Fruit fly (Drosophila melanogaster) whole organism, embryonic: ENCODE data around the gene kay.

Experiments used
- C15 ChIP-seq: fragments of 200-800 bp; sonication (Bioruptor generic); IDR thresholded peaks from 3 replicates; pipeline ENCODE4 v1.3.6; 2022; ENCODE audit warnings: missing biosample characterization, missing genetic modification characterization
- CG10543 ChIP-seq: fragments of 200-800 bp; sonication (Bioruptor generic); optimal IDR thresholded peaks from 3 replicates; lab custom pipeline; 2017; ENCODE audit warnings: missing biosample characterization, mild to moderate bottlenecking, missing genetic modification characterization, moderate library complexity
- CG10654 ChIP-seq: fragments of 200-800 bp; sonication (Bioruptor generic); optimal IDR thresholded peaks from 2 replicates; lab custom pipeline; 2016; ENCODE audit warnings: missing biosample characterization, missing genetic modification characterization
- CG11456 ChIP-seq: fragments of 200-800 bp; sonication (Bioruptor generic); IDR thresholded peaks from 3 replicates; pipeline ENCODE4 v1.3.6; 2022; ENCODE audit warnings: missing biosample characterization, missing genetic modification characterization
- CG11560 ChIP-seq: fragments of 200-800 bp; sonication (Bioruptor generic); IDR thresholded peaks from 3 replicates; pipeline ENCODE4 v1.3.6; 2022; ENCODE audit warnings: missing biosample characterization, missing genetic modification characterization
- CG12219 ChIP-seq: fragments of 200-800 bp; sonication (Bioruptor generic); optimal IDR thresholded peaks from 3 replicates; lab custom pipeline; 2018; ENCODE audit warnings: missing biosample characterization, mild to moderate bottlenecking, missing genetic modification characterization
- CG12391 ChIP-seq: fragments of 200-800 bp; sonication (Bioruptor generic); optimal IDR thresholded peaks from 3 replicates; lab custom pipeline; 2018; ENCODE audit warnings: missing biosample characterization, mild to moderate bottlenecking, missing genetic modification characterization, moderate library complexity
- CG12744 ChIP-seq: fragments of 200-800 bp; sonication (Bioruptor generic); optimal IDR thresholded peaks from 2 replicates; lab custom pipeline; 2016; ENCODE audit warnings: missing biosample characterization, missing genetic modification characterization
- CG18599 ChIP-seq: fragments of 200-800 bp; sonication (Bioruptor generic); optimal IDR thresholded peaks from 3 replicates; lab custom pipeline; 2017; ENCODE audit warnings: missing biosample characterization, missing genetic modification characterization, mild to moderate bottlenecking, moderate library complexity, missing genetic modification reagents
- CG2129 ChIP-seq: fragments of 200-800 bp; sonication (Bioruptor generic); IDR thresholded peaks from 2 replicates; pipeline ENCODE4 v1.3.6; 2022; ENCODE audit warnings: missing biosample characterization, missing genetic modification characterization; ENCODE audit not compliant: partially characterized antibody
- CG31388 ChIP-seq: fragments of 200-800 bp; sonication (Bioruptor generic); optimal IDR thresholded peaks from 2 replicates; lab custom pipeline; 2016; ENCODE audit warnings: missing biosample characterization, missing genetic modification characterization
- CG32772 ChIP-seq: fragments of 200-800 bp; sonication (Bioruptor generic); IDR thresholded peaks from 2 replicates; pipeline ENCODE4 v1.3.6; 2022; ENCODE audit warnings: missing biosample characterization, missing genetic modification characterization
- CG3726 ChIP-seq: fragments of 200-800 bp; sonication (Bioruptor generic); IDR thresholded peaks from 3 replicates; pipeline ENCODE4, ENCODE4 v1.3.6; 2022; ENCODE audit warnings: missing biosample characterization, missing genetic modification characterization
- CG4360 ChIP-seq: fragments of 200-800 bp; sonication (Bioruptor generic); IDR thresholded peaks from 2 replicates; pipeline ENCODE4 v1.3.6; 2022; ENCODE audit warnings: missing biosample characterization, missing genetic modification characterization
- CG4707 ChIP-seq: fragments of 200-800 bp; sonication (Bioruptor generic); optimal IDR thresholded peaks from 2 replicates; lab custom pipeline; 2018; ENCODE audit warnings: missing biosample characterization, mild to moderate bottlenecking, missing genetic modification characterization, moderate library complexity
- CG5245 ChIP-seq: fragments of 200-800 bp; sonication (Bioruptor generic); optimal IDR thresholded peaks from 3 replicates; lab custom pipeline; 2016; ENCODE audit warnings: missing biosample characterization, missing genetic modification characterization
- CG8281 ChIP-seq: fragments of 200-800 bp; sonication (Bioruptor generic); optimal IDR thresholded peaks from 2 replicates; lab custom pipeline; 2018; ENCODE audit warnings: missing biosample characterization, mild to moderate bottlenecking, missing genetic modification characterization, moderate library complexity
- CG8290 ChIP-seq, 3 experiments: fragments of 200-800 bp; sonication (Bioruptor generic); optimal IDR thresholded peaks; 2 replicates each; lab custom pipeline; 2016 to 2019; ENCODE audit warnings: missing biosample characterization in 3 of 3, missing genetic modification characterization in 3 of 3, mild to moderate bottlenecking in 2 of 3, moderate library complexity in 1 of 3
- CG8359 ChIP-seq: fragments of 200-800 bp; sonication (Bioruptor generic); optimal IDR thresholded peaks from 2 replicates; lab custom pipeline; 2017; ENCODE audit warnings: missing biosample characterization, mild to moderate bottlenecking, missing genetic modification characterization, borderline replicate concordance
- CG8765 ChIP-seq: fragments of 200-800 bp; sonication (Bioruptor generic); IDR thresholded peaks from 2 replicates; pipeline ENCODE4 v1.3.6; 2022; ENCODE audit warnings: missing biosample characterization, missing genetic modification characterization
- CG9215 ChIP-seq: fragments of 200-800 bp; sonication (Bioruptor generic); IDR thresholded peaks from 2 replicates; pipeline ENCODE4 v1.3.6; 2022; ENCODE audit warnings: missing biosample characterization, missing genetic modification characterization
- CG9797 ChIP-seq: fragments of 200-800 bp; sonication (Bioruptor generic); optimal IDR thresholded peaks from 3 replicates; lab custom pipeline; 2018; ENCODE audit warnings: missing biosample characterization, mild to moderate bottlenecking, missing genetic modification characterization
- Dek ChIP-seq: fragments of 200-800 bp; sonication (Bioruptor generic); optimal IDR thresholded peaks from 3 replicates; lab custom pipeline; 2019; ENCODE audit warnings: missing biosample characterization, mild to moderate bottlenecking, missing genetic modification characterization, moderate library complexity
- Ets65A ChIP-seq: fragments of 200-800 bp; sonication (Bioruptor generic); peaks from one replicate; lab custom pipeline; 2016; ENCODE audit warnings: missing biosample characterization, missing genetic modification characterization
- MBD-R2 ChIP-seq: fragments of 200-800 bp; sonication (Bioruptor generic); IDR thresholded peaks from 2 replicates; pipeline ENCODE4 v1.3.6; 2022; ENCODE audit warnings: missing biosample characterization, missing genetic modification characterization
- Meics ChIP-seq: fragments of 200-800 bp; sonication (Bioruptor generic); optimal IDR thresholded peaks from 2 replicates; lab custom pipeline; 2017; ENCODE audit warnings: missing biosample characterization, mild to moderate bottlenecking, missing genetic modification characterization
- Mes4 ChIP-seq: fragments of 200-800 bp; sonication (Bioruptor generic); optimal IDR thresholded peaks from 2 replicates; lab custom pipeline; 2016; ENCODE audit warnings: missing biosample characterization, missing genetic modification characterization
- NfI ChIP-seq: fragments of 200-800 bp; sonication (Bioruptor generic); optimal IDR thresholded peaks from 3 replicates; lab custom pipeline; 2018; ENCODE audit warnings: missing biosample characterization, mild to moderate bottlenecking, missing genetic modification characterization, moderate library complexity
- Pdp1 ChIP-seq, 2 experiments: fragments of 200-800 bp; sonication (Bioruptor generic); optimal IDR thresholded peaks; 3 replicates each; lab custom pipeline; 2016; ENCODE audit warnings: missing biosample characterization in 2 of 2, missing genetic modification characterization in 2 of 2, mild to moderate bottlenecking in 1 of 2, moderate library complexity in 1 of 2
- Ravus ChIP-seq: fragments of 200-800 bp; sonication (Bioruptor generic); IDR thresholded peaks from 2 replicates; pipeline ENCODE4 v1.3.6; 2022; ENCODE audit warnings: missing biosample characterization, missing genetic modification characterization
- Rx ChIP-seq: fragments of 200-800 bp; sonication (Bioruptor generic); IDR thresholded peaks from 2 replicates; pipeline ENCODE4 v1.3.6; 2022; ENCODE audit warnings: missing biosample characterization, missing genetic modification characterization
- aop ChIP-seq: fragments of 200-800 bp; sonication (Bioruptor generic); IDR thresholded peaks from 2 replicates; pipeline ENCODE4 v1.3.6; 2022; ENCODE audit warnings: missing biosample characterization, missing genetic modification characterization
- ash1 ChIP-seq: fragments of 200-800 bp; sonication (Bioruptor generic); optimal IDR thresholded peaks from 2 replicates; lab custom pipeline; 2018; ENCODE audit warnings: missing biosample characterization, mild to moderate bottlenecking, missing genetic modification characterization
- az2 ChIP-seq: fragments of 200-800 bp; sonication (Bioruptor generic); optimal IDR thresholded peaks from 3 replicates; lab custom pipeline; 2016; ENCODE audit warnings: missing biosample characterization, missing genetic modification characterization
- bsh ChIP-seq, 2 experiments: fragments of 200-800 bp; sonication (Bioruptor generic); optimal IDR thresholded peaks; 2 replicates each; lab custom pipeline; 2017 to 2018; ENCODE audit warnings: mild to moderate bottlenecking in 2 of 2, missing biosample characterization in 2 of 2, missing genetic modification characterization in 2 of 2, moderate library complexity in 1 of 2
- chm ChIP-seq: fragments of 200-800 bp; sonication (Bioruptor generic); IDR thresholded peaks from 2 replicates; pipeline ENCODE4 v1.3.6; 2022; ENCODE audit warnings: missing biosample characterization, missing genetic modification characterization
- da ChIP-seq: fragments of 200-800 bp; sonication (Bioruptor generic); optimal IDR thresholded peaks from 2 replicates; lab custom pipeline; 2016; ENCODE audit warnings: missing biosample characterization, missing genetic modification characterization
- dm ChIP-seq: fragments of 200-800 bp; sonication (Bioruptor generic); optimal IDR thresholded peaks from 3 replicates; lab custom pipeline; 2016; ENCODE audit warnings: missing biosample characterization, missing genetic modification characterization
- dpn ChIP-seq, 2 experiments: fragments of 200-800 bp; sonication (Bioruptor generic); optimal IDR thresholded peaks; 3 replicates each; lab custom pipeline; 2016; ENCODE audit warnings: missing biosample characterization in 2 of 2, missing genetic modification characterization in 2 of 2
- dysf ChIP-seq: fragments of 200-800 bp; sonication (Bioruptor generic); IDR thresholded peaks from 3 replicates; pipeline ENCODE4 v1.3.6; 2022; ENCODE audit warnings: missing biosample characterization, missing genetic modification characterization
- esg ChIP-seq: fragments of 200-800 bp; sonication (Bioruptor generic); conservative IDR thresholded peaks from 2 replicates; pipeline ENCODE4 v1.3.6; 2022; ENCODE audit warnings: missing biosample characterization, missing genetic modification characterization
- fd96Cb ChIP-seq: fragments of 200-800 bp; sonication (Bioruptor generic); optimal IDR thresholded peaks from 2 replicates; lab custom pipeline; 2018; ENCODE audit warnings: missing biosample characterization, mild to moderate bottlenecking, missing genetic modification characterization, moderate library complexity
- gce ChIP-seq: fragments of 200-800 bp; sonication (Bioruptor generic); IDR thresholded peaks from 3 replicates; pipeline ENCODE4 v1.3.6; 2022; ENCODE audit warnings: missing biosample characterization, missing genetic modification characterization
- grau ChIP-seq: fragments of 200-800 bp; optimal IDR thresholded peaks from 3 replicates; lab custom pipeline; 2019; ENCODE audit warnings: missing biosample characterization, mild to moderate bottlenecking, missing genetic modification characterization, moderate library complexity
- ham ChIP-seq: fragments of 200-800 bp; sonication (Bioruptor generic); IDR thresholded peaks from 2 replicates; pipeline ENCODE4 v1.3.6; 2022; ENCODE audit warnings: missing biosample characterization, missing genetic modification characterization
- mirr ChIP-seq: fragments of 200-800 bp; sonication (Bioruptor generic); optimal IDR thresholded peaks from 3 replicates; lab custom pipeline; 2018; ENCODE audit warnings: missing biosample characterization, mild to moderate bottlenecking, missing genetic modification characterization
- org-1 ChIP-seq: fragments of 200-800 bp; sonication (Bioruptor generic); optimal IDR thresholded peaks from 2 replicates; lab custom pipeline; 2017; ENCODE audit warnings: missing biosample characterization, missing genetic modification characterization
- pan ChIP-seq, 4 experiments: fragments of >200 bp in 3 of 4; fragments of 200-800 bp in 1 of 4; sonication (Bioruptor generic) in 1 of 4; optimal IDR thresholded peaks in 3 of 4; IDR thresholded peaks in 1 of 4; 2 replicates each; pipeline versions ENCODE4 v1.3.6 to Lab custom; 2017 to 2022; ENCODE audit warnings: missing biosample characterization in 2 of 4, missing genetic modification characterization in 2 of 4, mixed read lengths in 1 of 4
- pb ChIP-seq: fragments of 200-800 bp; sonication (Bioruptor generic); optimal IDR thresholded peaks from 3 replicates; lab custom pipeline; 2016; ENCODE audit warnings: missing biosample characterization, missing genetic modification characterization
- ro ChIP-seq: fragments of 200-800 bp; sonication (Bioruptor generic); IDR thresholded peaks from 2 replicates; pipeline ENCODE4 v1.3.6; 2022; ENCODE audit warnings: missing biosample characterization, missing genetic modification characterization
- wdn ChIP-seq: fragments of 200-800 bp; sonication (Bioruptor generic); IDR thresholded peaks from 2 replicates; pipeline ENCODE4 v1.3.6; 2022; ENCODE audit warnings: missing biosample characterization, missing genetic modification characterization

The kay gene

DNA sequence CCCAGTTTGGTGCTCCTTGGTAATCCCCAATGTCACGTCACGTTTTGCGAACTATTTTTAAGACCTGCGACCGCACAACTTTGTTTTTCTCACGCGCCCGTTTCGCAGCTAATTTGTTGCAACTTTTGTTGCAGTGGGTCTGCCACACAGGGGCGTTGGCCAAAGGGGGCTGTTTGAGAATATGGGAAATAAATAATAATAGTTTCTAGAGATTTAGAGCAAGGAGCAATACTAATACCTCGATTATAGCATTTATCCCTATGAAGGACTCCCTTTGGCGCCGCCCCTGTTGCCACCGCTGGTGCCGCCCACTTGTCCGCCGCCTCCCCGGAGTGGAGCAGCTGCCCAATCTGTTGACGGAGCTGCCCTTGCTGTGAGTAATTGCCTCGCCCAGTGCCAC lies 10.5 kb upstream of the kay start (continued):
- TF ChIP-seq bsh (GFP tag; optimal IDR thresholded peaks at IDR 0.05; lab: Kevin White, UChicago): peak in 1 of 2 experiments; percentile 4
- TF ChIP-seq Meics: no peak
- 0 out of 2 replicates have a peak, but pooled peaks have one; percentile 21 for TF ChIP-seq esg (GFP tag; lab: Robert Waterston, UW)
- peak; percentile 1 for TF ChIP-seq fd96Cb
- TF ChIP-seq grau: peak; percentile 3
- no peak for TF ChIP-seq CG12391
- TF ChIP-seq dm (GFP tag; lab: Kevin White, UChicago): no peak
- 0 out of 3 replicates have a peak, but pooled peaks have one; percentile 42 for TF ChIP-seq dysf (GFP tag; lab: Robert Waterston, UW)
- TF ChIP-seq CG12219 (GFP tag; lab: Kevin White, UChicago): no peak
- TF ChIP-seq Ravus (GFP tag; lab: Robert Waterston, UW): no peak
- TF ChIP-seq ash1: no peak
- no peak for TF ChIP-seq Dek (tag; lab: Kevin White, UChicago)
- TF ChIP-seq CG4707 (GFP tag; lab: Kevin White, UChicago): no peak
- TF ChIP-seq CG8359: no peak
- TF ChIP-seq CG3726 (GFP tag; lab: Robert Waterston, UW): no peak
- TF ChIP-seq CG8765: no peak
- TF ChIP-seq NfI: no peak
- TF ChIP-seq CG10654 (GFP tag; lab: Kevin White, UChicago): no peak
- TF ChIP-seq CG5245 (GFP tag; lab: Kevin White, UChicago): no peak
- no peak for TF ChIP-seq gce (GFP tag; lab: Robert Waterston, UW)
- 0 out of 2 replicates have a peak, but pooled peaks have one; percentile 22 for TF ChIP-seq chm (GFP tag; lab: Robert Waterston, UW)
- no peak for TF ChIP-seq MBD-R2 (GFP tag; lab: Robert Waterston, UW)
- peak; percentile 52 for TF ChIP-seq CG32772
- no peak for TF ChIP-seq mirr (GFP tag; lab: Kevin White, UChicago)
- TF ChIP-seq CG12744 (GFP tag; lab: Kevin White, UChicago): no peak
- no peak for TF ChIP-seq pan (optimal IDR thresholded peaks at IDR 0.05; lab: Kevin White, UChicago)
- TF ChIP-seq pan (GFP tag; optimal IDR thresholded peaks at IDR 0.05 in 1 of 2, IDR thresholded peaks at IDR 0.05 in 1 of 2): peak in 1 of 2 experiments; percentile 59
- peak in 1 of 2 experiments; percentile 21 for TF ChIP-seq dpn (GFP tag; optimal IDR thresholded peaks at IDR 0.05; lab: Kevin White, UChicago)
- TF ChIP-seq Pdp1 (GFP tag; optimal IDR thresholded peaks at IDR 0.05; lab: Kevin White, UChicago): no peak
- no peak for TF ChIP-seq CG10543 (GFP tag; lab: Kevin White, UChicago)
- no peak for TF ChIP-seq CG8281 (tag; lab: Kevin White, UChicago)
- TF ChIP-seq CG9215 (GFP tag; lab: Robert Waterston, UW): no peak
- TF ChIP-seq org-1 (GFP tag; lab: Kevin White, UChicago): no peak
- peak; percentile 32 for TF ChIP-seq Ets65A (GFP tag; lab: Kevin White, UChicago)
- TF ChIP-seq CG4360: no peak
- no peak for TF ChIP-seq CG31388 (GFP tag; lab: Kevin White, UChicago)
- peak; percentile 56; the same call in 1 of the 2 replicates for TF ChIP-seq Rx (GFP tag; lab: Robert Waterston, UW)
- no peak for TF ChIP-seq CG8290 (GFP tag; optimal IDR thresholded peaks at IDR 0.05; lab: Kevin White, UChicago)
- no peak for TF ChIP-seq CG8290 (tag; optimal IDR thresholded peaks at IDR 0.05; lab: Kevin White, UChicago)
- no peak for TF ChIP-seq aop
- no peak for TF ChIP-seq wdn (GFP tag; lab: Robert Waterston, UW)
- no peak for TF ChIP-seq CG18599
- TF ChIP-seq CG11456 (GFP tag; lab: Robert Waterston, UW): no peak
- no peak for TF ChIP-seq CG9797 (GFP tag; lab: Kevin White, UChicago)
- 0 out of 3 replicates have a peak, but pooled peaks have one; percentile 35 for TF ChIP-seq CG11560 (tag; lab: Robert Waterston, UW)
- TF ChIP-seq ham (GFP tag; lab: Robert Waterston, UW): no peak
- peak; percentile 10 for TF ChIP-seq az2
- TF ChIP-seq CG2129 (GFP tag; lab: Robert Waterston, UW): no peak
- no peak for TF ChIP-seq C15 (GFP tag; lab: Robert Waterston, UW)
- no peak for TF ChIP-seq pb (GFP tag; lab: Kevin White, UChicago)
- no peak for TF ChIP-seq da (GFP tag; lab: Kevin White, UChicago)
- no peak for TF ChIP-seq ro (GFP tag; lab: Robert Waterston, UW)
- TF ChIP-seq Mes4 (GFP tag; lab: Kevin White, UChicago): no peak
